Worm (Caenorhabditis elegans): ENCODE measurements around the gene cox-16.

DNA sequence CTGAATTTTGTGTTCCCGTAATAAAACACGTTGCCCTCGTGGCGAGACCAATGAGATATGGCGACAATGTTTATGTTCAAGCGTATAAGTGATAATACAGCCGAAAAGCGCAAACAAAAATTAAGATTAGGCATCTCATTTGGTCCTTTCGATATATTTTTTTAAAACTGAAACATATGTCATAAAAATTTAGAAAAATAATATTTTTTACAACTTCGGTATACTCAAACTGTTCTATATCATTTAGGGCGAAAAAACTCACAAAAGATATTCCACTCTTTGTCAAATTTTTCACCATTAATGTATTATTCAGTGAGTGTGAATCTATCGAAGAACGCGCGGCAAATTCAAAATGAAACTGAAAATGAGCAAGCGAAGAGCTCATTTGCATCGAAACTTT lies 2.5 kb upstream of the cox-16 start, which contains the start of gene cft-1:
- no peak for TF ChIP-seq daf-19 (GFP tag; conservative IDR thresholded peaks at IDR 0.05)
- no peak for TF ChIP-seq hmg-1.1 (GFP tag; IDR thresholded peaks at IDR 0.05)
- no peak for TF ChIP-seq php-3 (GFP tag; IDR thresholded peaks at IDR 0.05)
- no peak for TF ChIP-seq nhr-237 (tag; optimal IDR thresholded peaks at IDR 0.05)
- TF ChIP-seq ceh-82 (tag; optimal IDR thresholded peaks at IDR 0.05), result no peak
- no peak for TF ChIP-seq dmd-9 (GFP tag; IDR thresholded peaks at IDR 0.05)
- no peak for TF ChIP-seq nhr-102 (tag; optimal IDR thresholded peaks at IDR 0.05)
- no peak for TF ChIP-seq R02D3.7 (tag; optimal IDR thresholded peaks at IDR 0.05)
- TF ChIP-seq ceh-32 (tag; optimal IDR thresholded peaks at IDR 0.05; ENCODE audit: poor library complexity), result no peak

All from whole organism, L4 larva.